Worm (Caenorhabditis elegans) whole organism, L4/young adult: ENCODE measurements around the gene tba-4.

Source experiments
- dao-5 ChIP-seq: sonication (generic microtip); optimal IDR thresholded peaks from 2 replicates; lab custom pipeline; 2016; ENCODE audit warnings: missing genotype, missing genetic modification characterization, moderate library complexity, missing compliant biosample characterization
- him-1 ChIP-seq: sonication (generic microtip); optimal IDR thresholded peaks from 2 replicates; lab custom pipeline; 2016; ENCODE audit warnings: missing genotype, missing genetic modification reagents, missing genetic modification characterization, missing compliant biosample characterization

ce11 chrII:10888979-10889378 lies 29.5 kb upstream of the tba-4 start, which contains the start of gene ptr-8:
- TF ChIP-seq dao-5 (tag; lab: Kevin White, UChicago) (no peak), him-1 (tag; lab: Kevin White, UChicago) (no peak)
